Worm (Caenorhabditis elegans) whole organism, L1 larva: ENCODE measurements around the gene nhx-2.

Experiments
- C04F5.9 ChIP-seq: sonication (generic microtip); optimal IDR thresholded peaks from 2 replicates; lab custom pipeline; 2016; ENCODE audit warnings: missing genetic modification characterization, missing compliant biosample characterization
- C16A3.4 ChIP-seq: fragments of 150-350 bp; optimal IDR thresholded peaks from 2 replicates; lab custom pipeline; 2014; ENCODE audit warnings: missing biosample characterization, missing genetic modification characterization
- aly-2 ChIP-seq: fragments of 150-350 bp; optimal IDR thresholded peaks from 2 replicates; lab custom pipeline; 2014; ENCODE audit warnings: missing biosample characterization, missing genetic modification characterization
- blmp-1 ChIP-seq: fragments of 150-350 bp; optimal IDR thresholded peaks from 2 replicates; lab custom pipeline; 2014; ENCODE audit warnings: missing biosample characterization, missing genetic modification characterization
- dpl-1 ChIP-seq, 3 experiments: fragments of 150-350 bp in 2 of 3; sonication (generic microtip) in 1 of 3; optimal IDR thresholded peaks; 2 replicates each; lab custom pipeline; 2014 to 2017; ENCODE audit warnings: missing biosample characterization in 3 of 3, missing genetic modification characterization in 3 of 3, missing genetic modification reagents in 3 of 3
- efl-1 ChIP-seq, 4 experiments: fragments of 150-350 bp; optimal IDR thresholded peaks in 3 of 4; peaks in 1 of 4; 1 replicate in 1 of 4; 2 replicates in 3 of 4; lab custom pipeline; 2014; ENCODE audit warnings: missing biosample characterization in 2 of 4, missing genetic modification characterization in 2 of 4, missing genetic modification reagents in 2 of 4
- elt-2 ChIP-seq: sonication (generic microtip); optimal IDR thresholded peaks from 2 replicates; lab custom pipeline; 2016; ENCODE audit warnings: missing genetic modification characterization, mild to moderate bottlenecking, inconsistent platforms, missing compliant biosample characterization, missing genetic modification reagents
- fkh-10 ChIP-seq: sonication (generic microtip); optimal IDR thresholded peaks from 2 replicates; lab custom pipeline; 2017; ENCODE audit warnings: missing biosample characterization, missing genetic modification reagents, missing genetic modification characterization
- fkh-8 ChIP-seq: sonication (generic microtip); optimal IDR thresholded peaks from 2 replicates; lab custom pipeline; 2016; ENCODE audit warnings: mild to moderate bottlenecking, missing genetic modification characterization, missing compliant biosample characterization
- fos-1 ChIP-seq: fragments of 150-350 bp; optimal IDR thresholded peaks from 2 replicates; lab custom pipeline; 2014; ENCODE audit warnings: missing biosample characterization, missing genetic modification characterization
- grh-1 ChIP-seq: fragments of 200-800 bp; sonication (Bioruptor generic); IDR thresholded peaks from 2 replicates; pipeline ENCODE4 v1.3.6; 2022; ENCODE audit warnings: missing genetic modification reagents, missing genetic modification characterization, missing compliant biosample characterization
- hlh-17 ChIP-seq: fragments of 200-800 bp; sonication (Bioruptor generic); optimal IDR thresholded peaks from 2 replicates; lab custom pipeline; 2018; ENCODE audit warnings: missing genetic modification characterization, mild to moderate bottlenecking, missing compliant biosample characterization, moderate library complexity, borderline replicate concordance
- hlh-4 ChIP-seq: sonication (generic microtip); optimal IDR thresholded peaks from 2 replicates; lab custom pipeline; 2016; ENCODE audit warnings: mild to moderate bottlenecking, missing genetic modification characterization, missing compliant biosample characterization
- hpl-2 ChIP-seq: fragments of 150-350 bp; optimal IDR thresholded peaks from 2 replicates; lab custom pipeline; 2014; ENCODE audit warnings: missing biosample characterization, missing genetic modification reagents, missing genetic modification characterization
- irx-1 ChIP-seq: sonication (generic microtip); optimal IDR thresholded peaks from 2 replicates; lab custom pipeline; 2016; ENCODE audit warnings: missing genetic modification characterization, missing compliant biosample characterization
- isw-1 ChIP-seq: fragments of 200-800 bp; sonication (Bioruptor generic); IDR thresholded peaks from 2 replicates; pipeline ENCODE4 v1.3.6; 2022; ENCODE audit warnings: missing genetic modification characterization, missing compliant biosample characterization
- jun-1 ChIP-seq: fragments of 150-350 bp; optimal IDR thresholded peaks from 2 replicates; lab custom pipeline; 2014; ENCODE audit warnings: missing biosample characterization, missing genetic modification reagents, missing genetic modification characterization
- lin-13 ChIP-seq: fragments of 150-350 bp; optimal IDR thresholded peaks from 2 replicates; lab custom pipeline; 2014; ENCODE audit warnings: missing biosample characterization, missing genetic modification reagents, missing genetic modification characterization
- lin-14 ChIP-seq: fragments of 200-800 bp; sonication (Bioruptor generic); optimal IDR thresholded peaks from 2 replicates; lab custom pipeline; 2018; ENCODE audit warnings: mild to moderate bottlenecking, missing genetic modification characterization, moderate library complexity, missing compliant biosample characterization
- lin-15B ChIP-seq: fragments of 150-350 bp; sonication (generic microtip); optimal IDR thresholded peaks from 3 replicates; lab custom pipeline; 2014; ENCODE audit warnings: missing biosample characterization, missing genetic modification characterization
- lin-35 ChIP-seq, 2 experiments: fragments of 150-350 bp; optimal IDR thresholded peaks; 2 replicates each; lab custom pipeline; 2014; ENCODE audit warnings: missing biosample characterization in 2 of 2, missing genetic modification characterization in 2 of 2, missing genetic modification reagents in 2 of 2
- lin-39 ChIP-seq: fragments of 150-350 bp; optimal IDR thresholded peaks from 2 replicates; lab custom pipeline; 2014; ENCODE audit warnings: missing biosample characterization, missing genetic modification reagents, missing genetic modification characterization
- lir-3 ChIP-seq: sonication (generic microtip); optimal IDR thresholded peaks from 2 replicates; lab custom pipeline; 2016; ENCODE audit warnings: mild to moderate bottlenecking, missing genetic modification characterization, moderate library complexity, missing compliant biosample characterization; ENCODE audit not compliant: poor library complexity
- lsy-2 ChIP-seq, 2 experiments: fragments of 150-350 bp; optimal IDR thresholded peaks; 2 replicates each; lab custom pipeline; 2014; ENCODE audit warnings: missing biosample characterization in 2 of 2, missing genetic modification characterization in 2 of 2
- mab-9 ChIP-seq: fragments of 200-800 bp; sonication (Bioruptor generic); IDR thresholded peaks from 2 replicates; pipeline ENCODE4 v1.3.6; 2022; ENCODE audit warnings: missing genetic modification reagents, missing genetic modification characterization, missing compliant biosample characterization
- mef-2 ChIP-seq: fragments of 150-350 bp; optimal IDR thresholded peaks from 2 replicates; lab custom pipeline; 2014; ENCODE audit warnings: missing biosample characterization, missing genetic modification characterization
- mep-1 ChIP-seq: fragments of 150-350 bp; optimal IDR thresholded peaks from 2 replicates; lab custom pipeline; 2014; ENCODE audit warnings: missing biosample characterization, missing genetic modification characterization
- nhr-19 ChIP-seq: fragments of 200-800 bp; sonication (Bioruptor generic); conservative IDR thresholded peaks from 2 replicates; pipeline ENCODE4 v1.3.6; 2022; ENCODE audit warnings: missing genetic modification characterization, missing compliant biosample characterization
- nhr-47 ChIP-seq: sonication (generic microtip); optimal IDR thresholded peaks from 2 replicates; lab custom pipeline; 2016; ENCODE audit warnings: mild to moderate bottlenecking, missing genetic modification characterization, moderate library complexity, missing compliant biosample characterization
- nhr-71 ChIP-seq: sonication (generic microtip); optimal IDR thresholded peaks from 2 replicates; lab custom pipeline; 2016; ENCODE audit warnings: mild to moderate bottlenecking, missing genetic modification characterization, moderate library complexity, missing compliant biosample characterization
- nhr-85 ChIP-seq: sonication (generic microtip); peaks from one replicate; lab custom pipeline; 2016; ENCODE audit warnings: missing genetic modification characterization, inconsistent platforms, missing compliant biosample characterization
- pqm-1 ChIP-seq: sonication (generic microtip); optimal IDR thresholded peaks from 3 replicates; lab custom pipeline; 2017; ENCODE audit warnings: missing biosample characterization, missing genetic modification characterization
- skn-1 ChIP-seq: fragments of 150-350 bp; optimal IDR thresholded peaks from 2 replicates; lab custom pipeline; 2014; ENCODE audit warnings: missing biosample characterization, missing genetic modification characterization
- snpc-4 ChIP-seq: fragments of 150-350 bp; optimal IDR thresholded peaks from 2 replicates; lab custom pipeline; 2014; ENCODE audit warnings: missing biosample characterization, missing genetic modification characterization
- snu-23 ChIP-seq: sonication (generic microtip); optimal IDR thresholded peaks from 2 replicates; lab custom pipeline; 2016; ENCODE audit warnings: missing genetic modification characterization, missing compliant biosample characterization
- sox-4 ChIP-seq: sonication (generic microtip); optimal IDR thresholded peaks from 2 replicates; lab custom pipeline; 2016; ENCODE audit warnings: missing genetic modification characterization, missing compliant biosample characterization
- tbx-2 ChIP-seq: sonication (generic microtip); optimal IDR thresholded peaks from 2 replicates; lab custom pipeline; 2016; ENCODE audit warnings: missing genetic modification characterization, missing compliant biosample characterization
- unc-30 ChIP-seq: sonication (generic microtip); optimal IDR thresholded peaks from 2 replicates; lab custom pipeline; 2017; ENCODE audit warnings: missing biosample characterization, missing genetic modification characterization
- unc-62 ChIP-seq: fragments of 150-350 bp; optimal IDR thresholded peaks from 2 replicates; lab custom pipeline; 2014; ENCODE audit warnings: missing biosample characterization, missing genetic modification reagents, missing genetic modification characterization
- unc-86 ChIP-seq: sonication (generic microtip); optimal IDR thresholded peaks from 2 replicates; lab custom pipeline; 2016; ENCODE audit warnings: missing genetic modification characterization, missing compliant biosample characterization
- vab-15 ChIP-seq: sonication (generic microtip); optimal IDR thresholded peaks from 2 replicates; lab custom pipeline; 2017; ENCODE audit warnings: missing genotype, mild to moderate bottlenecking, missing genetic modification characterization, missing compliant biosample characterization
- ztf-4 ChIP-seq: fragments of 150-350 bp; optimal IDR thresholded peaks from 2 replicates; lab custom pipeline; 2014; ENCODE audit warnings: missing biosample characterization, missing genetic modification characterization

nhx-2 gene

ce11 chrII:7694745-7695144, 988 bp upstream of the nhx-2 start:
- peak; percentile 56 for TF ChIP-seq elt-2 (tag; lab: Kevin White, UChicago)
- no peak for TF ChIP-seq unc-62 (GFP tag; lab: Kevin White, UChicago)

ce11 chrII:7690384-7690783, 3.4 kb downstream of the nhx-2 start, which contains the start of gene pid-1:
Gene pid-1, minus strand, starts transcription at chrII:7690556.
- no peak for TF ChIP-seq lin-15B (tag; lab: Kevin White, UChicago)
- no peak for TF ChIP-seq lin-14
- no peak for TF ChIP-seq isw-1
- no peak for TF ChIP-seq fkh-8 (tag; lab: Kevin White, UChicago)
- no peak for TF ChIP-seq nhr-47
- TF ChIP-seq fos-1 (tag; lab: Kevin White, UChicago): no peak
- no peak for TF ChIP-seq snu-23 (GFP tag; lab: Kevin White, UChicago)
- no peak for TF ChIP-seq mef-2 (tag; lab: Kevin White, UChicago)
- TF ChIP-seq, all 84 proteins: peak for 0

ce11 chrII:7684589-7684988, 9.2 kb downstream of the nhx-2 start, which contains the start of gene F18A1.1:
Gene F18A1.1, plus strand, starts transcription at chrII:7684889.
- no peak for TF ChIP-seq blmp-1
- TF ChIP-seq nhr-85 (tag; lab: Kevin White, UChicago): peak; percentile 56

DNA sequence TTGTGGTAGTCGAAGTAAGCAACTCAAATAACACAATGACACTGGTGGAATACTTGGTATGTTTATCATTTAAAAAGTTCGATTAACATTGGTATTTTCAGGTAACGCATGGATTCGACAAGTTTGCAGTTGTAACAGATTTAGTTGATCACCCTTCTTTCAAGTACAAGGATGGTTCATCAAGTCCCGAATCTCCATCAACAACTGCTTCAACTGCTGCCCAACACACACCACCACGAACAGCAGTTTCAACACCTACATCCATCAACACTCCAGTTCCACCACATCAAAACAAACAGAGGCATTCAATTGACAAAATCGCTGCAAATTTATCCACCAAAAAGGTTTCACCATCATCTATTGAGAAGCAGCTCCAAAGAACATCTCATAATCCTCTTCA, 11.3 kb downstream of the nhx-2 start:
- no peak for TF ChIP-seq mep-1 (tag; lab: Kevin White, UChicago)
- TF ChIP-seq tbx-2 (tag; lab: Kevin White, UChicago): no peak
- no peak for TF ChIP-seq C16A3.4 (tag; lab: Kevin White, UChicago)
- TF ChIP-seq jun-1 (tag; lab: Kevin White, UChicago): no peak
- TF ChIP-seq ztf-4: peak; percentile 3
- TF ChIP-seq snpc-4 (tag; lab: Kevin White, UChicago): no peak
- no peak for TF ChIP-seq lsy-2 (tag; optimal IDR thresholded peaks at IDR 0.05; lab: Kevin White, UChicago)
- TF ChIP-seq irx-1: no peak
- peak; percentile 52 for TF ChIP-seq nhr-85 (tag; lab: Kevin White, UChicago)
- TF ChIP-seq, all 84 proteins: peak for 2

ce11 chrII:7681898-7682297, 11.9 kb downstream of the nhx-2 start, which contains the start of gene lin-26:
Gene lin-26, plus strand, starts transcription at chrII:7682198.
- TF ChIP-seq efl-1 (optimal IDR thresholded peaks at IDR 0.05; lab: Kevin White, UChicago) (no peak), efl-1 (GFP tag; optimal IDR thresholded peaks at IDR 0.05 in 1 of 2; lab: Kevin White, UChicago) (peak in 1 of 2 experiments; percentile 82), hpl-2 (GFP tag; lab: Kevin White, UChicago) (no peak)

ce11 chrII:7679499-7680012, 14.2 kb downstream of the nhx-2 start:
- TF ChIP-seq lin-15B (tag; lab: Kevin White, UChicago): no peak
- TF ChIP-seq sox-4 (tag; lab: Kevin White, UChicago): no peak
- no peak for TF ChIP-seq fkh-10
- no peak for TF ChIP-seq lin-13 (GFP tag; lab: Kevin White, UChicago)
- no peak for TF ChIP-seq unc-62 (GFP tag; lab: Kevin White, UChicago)
- peak in 1 of 2 experiments; percentile 57 for TF ChIP-seq lsy-2 (tag; optimal IDR thresholded peaks at IDR 0.05; lab: Kevin White, UChicago)
- TF ChIP-seq aly-2 (tag; lab: Kevin White, UChicago): no peak
- no peak for TF ChIP-seq efl-1 (optimal IDR thresholded peaks at IDR 0.05; lab: Kevin White, UChicago)
- peak in 1 of 2 experiments; percentile 77 for TF ChIP-seq efl-1 (GFP tag; optimal IDR thresholded peaks at IDR 0.05 in 1 of 2; lab: Kevin White, UChicago)
- 0 out of 2 replicates have a peak, but pooled peaks have one; percentile 7 for TF ChIP-seq nhr-19 (GFP tag; lab: Robert Waterston, UW)
- no peak for TF ChIP-seq lir-3
- TF ChIP-seq skn-1: no peak
- no peak for TF ChIP-seq dpl-1 (GFP tag; optimal IDR thresholded peaks at IDR 0.05; lab: Kevin White, UChicago)
- TF ChIP-seq vab-15 (tag; lab: Kevin White, UChicago): peak; percentile 69
- no peak for TF ChIP-seq mab-9 (GFP tag; lab: Robert Waterston, UW)
- TF ChIP-seq nhr-71 (tag; lab: Kevin White, UChicago): peak; percentile 40
- TF ChIP-seq unc-30 (tag; lab: Kevin White, UChicago): no peak
- TF ChIP-seq snu-23 (GFP tag; lab: Kevin White, UChicago): peak; percentile 35
- no peak for TF ChIP-seq C04F5.9
- TF ChIP-seq unc-86: no peak
- TF ChIP-seq mef-2 (tag; lab: Kevin White, UChicago): no peak
- peak; percentile 71 for TF ChIP-seq grh-1
- TF ChIP-seq nhr-85 (tag; lab: Kevin White, UChicago): peak; percentile 77
- TF ChIP-seq lin-35 (GFP tag; optimal IDR thresholded peaks at IDR 0.05; lab: Kevin White, UChicago): no peak
- no peak for TF ChIP-seq pqm-1 (tag; lab: Kevin White, UChicago)
- TF ChIP-seq hlh-4 (tag; lab: Kevin White, UChicago): no peak
- TF ChIP-seq hlh-17 (GFP tag; lab: Kevin White, UChicago): no peak
- TF ChIP-seq lin-39 (tag; lab: Kevin White, UChicago): no peak
